Fruit fly (Drosophila melanogaster) whole organism, embryonic: ENCODE measurements around the gene Est-P.
A peak's percentile ranks its signal among the peaks of the same experiment; 100 is the strongest.

Experiments used
- Abd-B ChIP-seq: fragments of 200-800 bp; sonication (Bioruptor generic); optimal IDR thresholded peaks from 2 replicates; lab custom pipeline; 2018; ENCODE audit warnings: missing biosample characterization, mild to moderate bottlenecking, missing genetic modification characterization, moderate library complexity
- CG10209 ChIP-seq: fragments of 200-800 bp; sonication (Bioruptor generic); optimal IDR thresholded peaks from 3 replicates; lab custom pipeline; 2017; ENCODE audit warnings: missing biosample characterization, mild to moderate bottlenecking, missing genetic modification characterization, missing genetic modification reagents
- CG11398 ChIP-seq: fragments of 200-800 bp; sonication (Bioruptor generic); optimal IDR thresholded peaks from 2 replicates; lab custom pipeline; 2016; ENCODE audit warnings: missing biosample characterization, missing genetic modification characterization
- CG12769 ChIP-seq: fragments of 200-800 bp; sonication (Bioruptor generic); optimal IDR thresholded peaks from 2 replicates; lab custom pipeline; 2019; ENCODE audit warnings: missing biosample characterization, mild to moderate bottlenecking, missing genetic modification characterization, moderate library complexity
- CG13287 ChIP-seq: fragments of 200-800 bp; sonication (Bioruptor generic); IDR thresholded peaks from 2 replicates; pipeline ENCODE4 v1.3.6; 2022; ENCODE audit warnings: missing biosample characterization, missing genetic modification characterization; ENCODE audit not compliant: partially characterized antibody
- CG13894 ChIP-seq: fragments of 200-800 bp; sonication (Bioruptor generic); optimal IDR thresholded peaks from 3 replicates; lab custom pipeline; 2018; ENCODE audit warnings: missing biosample characterization, mild to moderate bottlenecking, missing genetic modification characterization, moderate library complexity
- CG14050 ChIP-seq: fragments of 200-800 bp; sonication (Bioruptor generic); IDR thresholded peaks from 3 replicates; pipeline ENCODE4 v1.3.6; 2022; ENCODE audit warnings: missing biosample characterization, missing genetic modification characterization
- CG15601 ChIP-seq: fragments of 200-800 bp; sonication (Bioruptor generic); optimal IDR thresholded peaks from 3 replicates; lab custom pipeline; 2019; ENCODE audit warnings: missing biosample characterization, mild to moderate bottlenecking, missing genetic modification characterization, moderate library complexity
- CG1602 ChIP-seq: fragments of 200-800 bp; sonication (Bioruptor generic); optimal IDR thresholded peaks from 3 replicates; lab custom pipeline; 2016; ENCODE audit warnings: missing biosample characterization, missing genetic modification characterization
- CG16815 ChIP-seq: fragments of 200-800 bp; sonication (Bioruptor generic); optimal IDR thresholded peaks from 3 replicates; lab custom pipeline; 2017; ENCODE audit warnings: missing biosample characterization, mild to moderate bottlenecking, missing genetic modification characterization
- CG18599 ChIP-seq: fragments of 200-800 bp; sonication (Bioruptor generic); optimal IDR thresholded peaks from 3 replicates; lab custom pipeline; 2017; ENCODE audit warnings: missing biosample characterization, missing genetic modification characterization, mild to moderate bottlenecking, moderate library complexity, missing genetic modification reagents
- CG32767 ChIP-seq: fragments of 200-800 bp; sonication (Bioruptor generic); IDR thresholded peaks from 2 replicates; pipeline ENCODE4 v1.3.6; 2022; ENCODE audit warnings: missing biosample characterization, missing genetic modification characterization
- CG6254 ChIP-seq: fragments of 200-800 bp; sonication (Bioruptor generic); optimal IDR thresholded peaks from 3 replicates; lab custom pipeline; 2017; ENCODE audit warnings: mild to moderate bottlenecking, missing biosample characterization, missing genetic modification reagents, missing genetic modification characterization
- CG6683 ChIP-seq: fragments of 200-800 bp; sonication (Bioruptor generic); optimal IDR thresholded peaks from 2 replicates; lab custom pipeline; 2017; ENCODE audit warnings: missing biosample characterization, mild to moderate bottlenecking, missing genetic modification characterization, missing genetic modification reagents
- CG6813 ChIP-seq: fragments of 200-800 bp; sonication (Bioruptor generic); optimal IDR thresholded peaks from 2 replicates; lab custom pipeline; 2017; ENCODE audit warnings: missing biosample characterization, missing genetic modification characterization, mild to moderate bottlenecking, moderate library complexity, missing genetic modification reagents
- CG7786 ChIP-seq: fragments of 200-800 bp; sonication (Bioruptor generic); optimal IDR thresholded peaks from 2 replicates; lab custom pipeline; 2016; ENCODE audit warnings: missing biosample characterization, missing genetic modification characterization
- CG7839 ChIP-seq: fragments of 200-800 bp; sonication (Bioruptor generic); optimal IDR thresholded peaks from 3 replicates; lab custom pipeline; 2018; ENCODE audit warnings: missing biosample characterization, mild to moderate bottlenecking, missing genetic modification characterization, moderate library complexity
- CG7928 ChIP-seq: fragments of 200-800 bp; sonication (Bioruptor generic); optimal IDR thresholded peaks from 2 replicates; lab custom pipeline; 2017; ENCODE audit warnings: missing biosample characterization, mild to moderate bottlenecking, missing genetic modification characterization
- CG7963 ChIP-seq: fragments of 200-800 bp; sonication (Bioruptor generic); IDR thresholded peaks from 3 replicates; pipeline ENCODE4 v1.3.6; 2022; ENCODE audit warnings: missing biosample characterization, missing genetic modification characterization; ENCODE audit not compliant: partially characterized antibody
- CG8290 ChIP-seq, 3 experiments: fragments of 200-800 bp; sonication (Bioruptor generic); optimal IDR thresholded peaks; 2 replicates each; lab custom pipeline; 2016 to 2019; ENCODE audit warnings: missing biosample characterization in 3 of 3, missing genetic modification characterization in 3 of 3, mild to moderate bottlenecking in 2 of 3, moderate library complexity in 1 of 3
- E2f2 ChIP-seq: fragments of 200-800 bp; sonication (Bioruptor generic); IDR thresholded peaks from 2 replicates; pipeline ENCODE4 v1.3.6; 2022; ENCODE audit warnings: missing biosample characterization, missing genetic modification characterization
- Ets65A ChIP-seq: fragments of 200-800 bp; sonication (Bioruptor generic); peaks from one replicate; lab custom pipeline; 2016; ENCODE audit warnings: missing biosample characterization, missing genetic modification characterization
- Lpt ChIP-seq: fragments of >200 bp; optimal IDR thresholded peaks from 2 replicates; lab custom pipeline; 2018; ENCODE audit warnings: missing biosample characterization, missing genetic modification characterization
- MBD-R2 ChIP-seq: fragments of 200-800 bp; sonication (Bioruptor generic); IDR thresholded peaks from 2 replicates; pipeline ENCODE4 v1.3.6; 2022; ENCODE audit warnings: missing biosample characterization, missing genetic modification characterization
- Rx ChIP-seq: fragments of 200-800 bp; sonication (Bioruptor generic); IDR thresholded peaks from 2 replicates; pipeline ENCODE4 v1.3.6; 2022; ENCODE audit warnings: missing biosample characterization, missing genetic modification characterization
- Sry-β ChIP-seq: fragments of 200-800 bp; sonication (Bioruptor generic); optimal IDR thresholded peaks from 2 replicates; lab custom pipeline; 2018; ENCODE audit warnings: missing biosample characterization, mild to moderate bottlenecking, missing genetic modification characterization, moderate library complexity
- Stat92E ChIP-seq, 3 experiments: fragments of >200 bp in 2 of 3; fragments of 200-800 bp in 1 of 3; sonication (Bioruptor generic) in 1 of 3; optimal IDR thresholded peaks; 2 replicates each; lab custom pipeline; 2017 to 2019; ENCODE audit warnings: missing biosample characterization in 3 of 3, missing genetic modification characterization in 3 of 3, mild to moderate bottlenecking in 1 of 3, moderate library complexity in 1 of 3
- Tbp ChIP-seq: fragments of >200 bp; optimal IDR thresholded peaks from 2 replicates; lab custom pipeline; 2018; ENCODE audit warnings: missing biosample characterization, missing genetic modification characterization
- abd-A ChIP-seq: fragments of 200-800 bp; sonication (Bioruptor generic); optimal IDR thresholded peaks from 3 replicates; lab custom pipeline; 2019; ENCODE audit warnings: missing biosample characterization, mild to moderate bottlenecking, missing genetic modification characterization, moderate library complexity
- chif ChIP-seq, 2 experiments: fragments of 200-800 bp; sonication (Bioruptor generic); optimal IDR thresholded peaks; 3 replicates each; lab custom pipeline; 2016; ENCODE audit warnings: missing biosample characterization in 2 of 2, missing genetic modification characterization in 2 of 2
- fd96Cb ChIP-seq: fragments of 200-800 bp; sonication (Bioruptor generic); optimal IDR thresholded peaks from 2 replicates; lab custom pipeline; 2018; ENCODE audit warnings: missing biosample characterization, mild to moderate bottlenecking, missing genetic modification characterization, moderate library complexity
- ftz-f1 ChIP-seq: fragments of 200-800 bp; sonication (Bioruptor generic); optimal IDR thresholded peaks from 2 replicates; lab custom pipeline; 2016; ENCODE audit warnings: missing biosample characterization, missing genetic modification characterization
- grau ChIP-seq: fragments of 200-800 bp; optimal IDR thresholded peaks from 3 replicates; lab custom pipeline; 2019; ENCODE audit warnings: missing biosample characterization, mild to moderate bottlenecking, missing genetic modification characterization, moderate library complexity
- ham ChIP-seq: fragments of 200-800 bp; sonication (Bioruptor generic); IDR thresholded peaks from 2 replicates; pipeline ENCODE4 v1.3.6; 2022; ENCODE audit warnings: missing biosample characterization, missing genetic modification characterization
- jumu ChIP-seq: fragments of 200-800 bp; sonication (Bioruptor generic); optimal IDR thresholded peaks from 3 replicates; lab custom pipeline; 2016; ENCODE audit warnings: missing biosample characterization, missing genetic modification characterization
- lmd ChIP-seq: fragments of 200-800 bp; sonication (Bioruptor generic); IDR thresholded peaks from 2 replicates; pipeline ENCODE4 v1.3.6; 2022; ENCODE audit warnings: missing biosample characterization, missing genetic modification characterization
- org-1 ChIP-seq: fragments of 200-800 bp; sonication (Bioruptor generic); optimal IDR thresholded peaks from 2 replicates; lab custom pipeline; 2017; ENCODE audit warnings: missing biosample characterization, missing genetic modification characterization
- pzg ChIP-seq: fragments of 200-800 bp; sonication (Bioruptor generic); optimal IDR thresholded peaks from 3 replicates; lab custom pipeline; 2018; ENCODE audit warnings: missing biosample characterization, mild to moderate bottlenecking, missing genetic modification characterization, moderate library complexity
- sd ChIP-seq: fragments of 200-800 bp; sonication (Bioruptor generic); optimal IDR thresholded peaks from 3 replicates; lab custom pipeline; 2018; ENCODE audit warnings: missing biosample characterization, mild to moderate bottlenecking, missing genetic modification characterization, moderate library complexity
- sob ChIP-seq: fragments of 200-800 bp; sonication (Bioruptor generic); IDR thresholded peaks from 2 replicates; pipeline ENCODE4 v1.3.6; 2022; ENCODE audit warnings: missing biosample characterization, missing genetic modification characterization
- trh ChIP-seq: fragments of 200-800 bp; sonication (Bioruptor generic); optimal IDR thresholded peaks from 2 replicates; lab custom pipeline; 2016; ENCODE audit warnings: missing biosample characterization, missing genetic modification characterization
- ttk ChIP-seq: fragments of 200-800 bp; sonication (Bioruptor generic); IDR thresholded peaks from 2 replicates; pipeline ENCODE4 v2.1.2; 2022; ENCODE audit warnings: missing biosample characterization, missing genetic modification characterization
- tup ChIP-seq: fragments of 200-800 bp; sonication (Bioruptor generic); optimal IDR thresholded peaks from 2 replicates; lab custom pipeline; 2016; ENCODE audit warnings: missing biosample characterization, mild to moderate bottlenecking, missing genetic modification characterization, moderate library complexity
- unc-4 ChIP-seq: fragments of 200-800 bp; sonication (Bioruptor generic); IDR thresholded peaks from 2 replicates; pipeline ENCODE4 v1.3.6; 2022; ENCODE audit warnings: missing biosample characterization, missing genetic modification characterization; ENCODE audit not compliant: partially characterized antibody
- vvl ChIP-seq: fragments of 200-800 bp; sonication (Bioruptor generic); IDR thresholded peaks from 2 replicates; pipeline ENCODE4 v1.3.6; 2022; ENCODE audit warnings: missing biosample characterization, missing genetic modification characterization
- wor ChIP-seq: fragments of 200-800 bp; sonication (Bioruptor generic); IDR thresholded peaks from 2 replicates; pipeline ENCODE4 v1.3.6; 2022; ENCODE audit warnings: missing biosample characterization, missing genetic modification characterization

Est-P gene

DNA sequence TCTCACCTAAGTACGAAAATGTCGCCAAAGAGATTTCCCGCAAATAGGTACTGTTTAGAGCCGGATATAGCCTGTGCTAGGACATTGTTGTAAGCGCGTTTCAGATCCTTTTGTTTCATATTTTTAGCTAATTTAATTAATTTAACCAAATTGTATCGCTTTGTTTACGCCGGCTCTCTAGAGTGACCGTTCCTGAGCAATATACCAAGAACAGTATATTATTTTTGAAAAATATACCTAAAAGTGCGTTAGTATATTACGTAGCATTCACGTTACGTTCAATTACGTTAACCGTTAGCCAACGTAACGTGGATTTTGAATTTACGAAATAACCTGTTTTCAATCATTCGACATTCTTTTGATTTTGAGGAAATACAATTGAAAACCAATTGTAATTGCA, 3.0 kb downstream of the Est-P start, which contains the start of gene thoc6 (continued):
- TF ChIP-seq org-1, result no peak
- no peak for TF ChIP-seq tup (GFP tag; lab: Kevin White, UChicago)
- TF ChIP-seq CG32767 (GFP tag; lab: Robert Waterston, UW), result no peak
- TF ChIP-seq Rx, result no peak
- no peak for TF ChIP-seq abd-A (tag; lab: Kevin White, UChicago)
- no peak for TF ChIP-seq Sry-β (GFP tag; lab: Kevin White, UChicago)
- TF ChIP-seq MBD-R2 (GFP tag; lab: Robert Waterston, UW), result peak; percentile 77
- no peak for TF ChIP-seq CG7839 (tag; lab: Kevin White, UChicago)
- no peak for TF ChIP-seq CG6683
- TF ChIP-seq lmd (GFP tag; lab: Robert Waterston, UW), result no peak
- TF ChIP-seq unc-4 (GFP tag; lab: Robert Waterston, UW), result no peak
- TF ChIP-seq Lpt (GFP tag; lab: Kevin White, UChicago), result no peak
- TF ChIP-seq Tbp, result no peak
- no peak for TF ChIP-seq vvl (GFP tag; lab: Robert Waterston, UW)
- peak; percentile 44 for TF ChIP-seq Ets65A (GFP tag; lab: Kevin White, UChicago)
- TF ChIP-seq pzg (GFP tag; lab: Kevin White, UChicago), result peak; percentile 58
- TF ChIP-seq CG13287 (GFP tag; lab: Robert Waterston, UW), result peak; percentile 30; the same call in 1 of the 2 replicates
- TF ChIP-seq CG14050 (GFP tag; lab: Robert Waterston, UW), result no peak
- TF ChIP-seq jumu, result no peak

DNA sequence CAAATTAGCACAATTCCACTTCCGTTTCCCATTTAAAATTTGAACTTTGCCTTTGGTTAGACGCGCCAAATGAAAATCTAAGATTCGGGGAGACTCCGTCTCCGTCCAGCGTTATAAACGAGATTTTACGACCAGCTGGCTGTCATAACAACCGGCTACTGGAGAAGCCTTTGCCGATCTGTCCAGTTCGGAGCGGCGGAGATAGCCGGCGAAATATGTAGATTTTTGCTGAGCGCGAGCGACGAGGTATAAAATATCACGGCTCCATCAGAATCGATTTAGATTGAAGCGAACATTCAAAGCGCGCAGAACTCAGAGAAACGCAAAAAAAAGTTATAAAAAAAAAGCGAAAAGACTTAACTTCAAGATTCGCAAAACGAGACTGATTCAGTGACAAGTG, 7.0 kb downstream of the Est-P start, which contains the start of gene CG11529:
Gene CG11529 (plus strand): TSS at position 301 of the 400 bp plus-strand sequence.
- TF ChIP-seq CG12769 (tag; lab: Kevin White, UChicago), result peak; percentile 2
- no peak for TF ChIP-seq ftz-f1 (GFP tag; lab: Kevin White, UChicago)
- TF ChIP-seq CG13894, result peak; percentile 7
- no peak for TF ChIP-seq CG8290 (GFP tag; optimal IDR thresholded peaks at IDR 0.05; lab: Kevin White, UChicago)
- TF ChIP-seq CG8290 (tag; optimal IDR thresholded peaks at IDR 0.05; lab: Kevin White, UChicago), result no peak
- no peak for TF ChIP-seq CG1602
- TF ChIP-seq Ets65A (GFP tag; lab: Kevin White, UChicago), result peak; percentile 34
- TF ChIP-seq, all 482 proteins: peak for 3

DNA sequence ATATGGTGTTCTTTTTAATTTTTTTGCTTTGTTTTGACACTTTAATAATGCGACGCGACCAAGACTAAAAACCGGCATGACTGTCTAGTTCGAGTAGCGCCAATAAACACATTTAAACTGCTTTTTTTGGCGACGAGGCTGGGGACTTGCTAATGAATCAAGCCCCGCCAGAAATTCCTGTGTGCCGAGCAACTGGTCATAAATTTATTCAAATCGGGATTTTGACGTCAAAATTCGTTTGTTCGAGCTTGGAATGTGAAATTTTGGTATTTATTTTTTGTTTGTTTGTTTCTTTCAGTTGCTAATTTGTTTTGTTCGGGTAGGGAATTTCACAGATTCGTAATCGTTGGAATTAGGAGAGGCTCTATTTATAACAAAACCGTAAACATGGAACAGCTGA, 12.4 kb downstream of the Est-P start:
- no peak for TF ChIP-seq CG15601 (tag; lab: Kevin White, UChicago)
- peak; percentile 58 for TF ChIP-seq CG12769 (tag; lab: Kevin White, UChicago)
- peak; percentile 96 for TF ChIP-seq sd (tag; lab: Kevin White, UChicago)
- TF ChIP-seq grau (tag; lab: Kevin White, UChicago), result no peak

DNA sequence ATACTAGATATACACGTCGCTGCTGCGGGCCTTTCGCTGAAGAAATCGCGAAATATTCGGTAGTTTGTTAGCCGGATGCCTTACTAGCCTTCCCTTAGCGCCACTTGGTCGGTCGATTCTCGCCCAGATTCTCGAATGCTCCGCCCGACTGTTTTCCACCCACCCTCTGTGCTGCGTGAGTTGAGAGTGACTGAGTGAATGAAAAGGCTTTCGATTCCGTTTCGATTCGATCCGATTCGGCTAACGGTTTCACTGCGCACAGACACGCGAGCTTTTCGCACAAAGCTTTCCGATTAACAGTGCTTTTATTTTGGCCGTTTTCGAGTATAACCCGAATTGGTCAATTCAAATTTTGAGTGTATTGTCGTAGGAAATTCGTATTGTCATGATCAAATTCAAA, 13.2 kb downstream of the Est-P start, which contains the start of gene Ak1:
Gene Ak1 (minus strand): TSS at position 347 of the 400 bp plus-strand sequence.
- TF ChIP-seq CG7963 (GFP tag; lab: Robert Waterston, UW), result no peak
- TF ChIP-seq CG16815 (GFP tag; lab: Kevin White, UChicago), result no peak
- no peak for TF ChIP-seq CG18599 (GFP tag; lab: Kevin White, UChicago)
- TF ChIP-seq CG7786 (GFP tag; lab: Kevin White, UChicago), result no peak
- no peak for TF ChIP-seq Stat92E (GFP tag; optimal IDR thresholded peaks at IDR 0.05; lab: Kevin White, UChicago)
- TF ChIP-seq wor (GFP tag; lab: Robert Waterston, UW), result no peak
- no peak for TF ChIP-seq E2f2 (GFP tag; lab: Robert Waterston, UW)
- no peak for TF ChIP-seq fd96Cb (tag; lab: Kevin White, UChicago)
- no peak for TF ChIP-seq CG10209 (GFP tag; lab: Kevin White, UChicago)
- no peak for TF ChIP-seq chif (GFP tag; optimal IDR thresholded peaks at IDR 0.05; lab: Kevin White, UChicago)
- no peak for TF ChIP-seq ttk (GFP tag; lab: Robert Waterston, UW)
- TF ChIP-seq sob (GFP tag; lab: Robert Waterston, UW), result peak; percentile 33; the same call in 1 of the 2 replicates
- no peak for TF ChIP-seq CG11398 (GFP tag; lab: Kevin White, UChicago)
- peak; percentile 28 for TF ChIP-seq CG6813
- TF ChIP-seq Abd-B (GFP tag; lab: Kevin White, UChicago), result no peak
- TF ChIP-seq trh (GFP tag; lab: Kevin White, UChicago), result no peak
- TF ChIP-seq CG6254 (GFP tag; lab: Kevin White, UChicago), result no peak
- TF ChIP-seq CG7928 (GFP tag; lab: Kevin White, UChicago), result no peak
- no peak for TF ChIP-seq ham (GFP tag; lab: Robert Waterston, UW)
